Fruit fly (Drosophila melanogaster): Measurements from ENCODE around the gene Cpr65Ec.

- TF ChIP-seq pan (optimal IDR thresholded peaks at IDR 0.05) (no peak), Hnf4 (GFP tag; optimal IDR thresholded peaks at IDR 0.05) (no peak), ey (GFP tag; optimal IDR thresholded peaks at IDR 0.05) (no peak), sv (GFP tag; optimal IDR thresholded peaks at IDR 0.05) (no peak)
Measured at dm6 chr3L:7066014-7066413, 27.0 kb upstream of the Cpr65Ec start, which contains the start of gene CG14823.
